Worm (Caenorhabditis elegans) whole organism, young adult: ENCODE measurements around the gene semo-1.

Source experiments
- B0336.3 ChIP-seq: fragments of 200-800 bp; sonication (Bioruptor generic); IDR thresholded peaks from 2 replicates; pipeline ENCODE4 v1.3.6; 2022; ENCODE audit warnings: missing genetic modification characterization, missing compliant biosample characterization
- C06A6.2 ChIP-seq: fragments of 200-800 bp; sonication (Bioruptor generic); conservative IDR thresholded peaks from 2 replicates; pipeline ENCODE4 v1.3.6; 2022; ENCODE audit warnings: missing genetic modification characterization, missing compliant biosample characterization
- C17E4.6 ChIP-seq: fragments of 200-800 bp; sonication (Bioruptor generic); IDR thresholded peaks from 2 replicates; pipeline ENCODE4 v1.3.6; 2022; ENCODE audit warnings: missing genetic modification reagents, missing genetic modification characterization, missing compliant biosample characterization
- F10E7.11 ChIP-seq: sonication (generic microtip); optimal IDR thresholded peaks from 2 replicates; lab custom pipeline; 2017; ENCODE audit warnings: mild to moderate bottlenecking, missing genetic modification characterization, moderate library complexity, missing compliant biosample characterization
- K12H6.12 ChIP-seq: fragments of 200-800 bp; sonication (Bioruptor generic); optimal IDR thresholded peaks from 2 replicates; lab custom pipeline; 2018; ENCODE audit warnings: mild to moderate bottlenecking, missing genetic modification characterization, missing compliant biosample characterization
- Y53F4B.3 ChIP-seq: fragments of 200-800 bp; sonication (Bioruptor generic); IDR thresholded peaks from 2 replicates; pipeline ENCODE4 v1.3.6; 2022; ENCODE audit warnings: missing genetic modification reagents, missing genetic modification characterization, missing compliant biosample characterization
- ZK185.1 ChIP-seq: sonication (generic microtip); optimal IDR thresholded peaks from 2 replicates; lab custom pipeline; 2016; ENCODE audit warnings: mild to moderate bottlenecking, missing genetic modification characterization, missing compliant biosample characterization; ENCODE audit not compliant: poor library complexity, severe bottlenecking
- akir-1 ChIP-seq: fragments of 200-800 bp; sonication (Bioruptor generic); optimal IDR thresholded peaks from 2 replicates; lab custom pipeline; 2018; ENCODE audit warnings: mild to moderate bottlenecking, missing genetic modification characterization, moderate library complexity, missing compliant biosample characterization
- atf-7 ChIP-seq: sonication (generic microtip); optimal IDR thresholded peaks from 2 replicates; lab custom pipeline; 2017; ENCODE audit warnings: mild to moderate bottlenecking, missing genetic modification characterization, missing compliant biosample characterization
- attf-3 ChIP-seq: fragments of 200-800 bp; sonication (Bioruptor generic); conservative IDR thresholded peaks from 2 replicates; pipeline ENCODE4 v1.3.6; 2022; ENCODE audit warnings: missing genetic modification reagents, missing genetic modification characterization, missing compliant biosample characterization
- attf-5 ChIP-seq: fragments of 200-800 bp; sonication (Bioruptor generic); optimal IDR thresholded peaks from 2 replicates; lab custom pipeline; 2018; ENCODE audit warnings: mild to moderate bottlenecking, missing genetic modification characterization, missing compliant biosample characterization
- cebp-1 ChIP-seq, 2 experiments: fragments of 200-800 bp in 1 of 2; sonication (Bioruptor generic) in 1 of 2; sonication (generic microtip) in 1 of 2; IDR thresholded peaks in 1 of 2; optimal IDR thresholded peaks in 1 of 2; 2 replicates each; pipeline versions ENCODE4 v1.3.6 to Lab custom; 2017 to 2022; ENCODE audit warnings: missing compliant biosample characterization in 2 of 2, missing genetic modification characterization in 2 of 2, mild to moderate bottlenecking in 1 of 2, missing genetic modification reagents in 1 of 2, moderate library complexity in 1 of 2
- ceh-79 ChIP-seq: sonication (generic microtip); optimal IDR thresholded peaks from 2 replicates; lab custom pipeline; 2017; ENCODE audit warnings: mild to moderate bottlenecking, missing genetic modification characterization, missing compliant biosample characterization
- dpff-1 ChIP-seq: sonication (generic microtip); optimal IDR thresholded peaks from 2 replicates; lab custom pipeline; 2017; ENCODE audit warnings: mild to moderate bottlenecking, missing genetic modification characterization, missing compliant biosample characterization
- dpl-1 ChIP-seq: fragments of 150-350 bp; optimal IDR thresholded peaks from 2 replicates; lab custom pipeline; 2014; ENCODE audit warnings: missing biosample characterization, missing genetic modification reagents, missing genetic modification characterization
- efl-1 ChIP-seq: fragments of 150-350 bp; optimal IDR thresholded peaks from 2 replicates; lab custom pipeline; 2014; ENCODE audit warnings: missing biosample characterization, missing genetic modification reagents, missing genetic modification characterization
- egrh-3 ChIP-seq: fragments of 200-800 bp; sonication (Bioruptor generic); IDR thresholded peaks from 2 replicates; pipeline ENCODE4 v1.3.6; 2022; ENCODE audit warnings: missing genetic modification reagents, missing genetic modification characterization, missing compliant biosample characterization
- gei-17 ChIP-seq: fragments of 200-800 bp; sonication (Bioruptor generic); optimal IDR thresholded peaks from 2 replicates; lab custom pipeline; 2018; ENCODE audit warnings: mild to moderate bottlenecking, missing genetic modification characterization, missing compliant biosample characterization
- him-1 ChIP-seq: sonication (generic microtip); optimal IDR thresholded peaks from 2 replicates; lab custom pipeline; 2016; ENCODE audit warnings: missing genotype, missing genetic modification reagents, missing genetic modification characterization, missing compliant biosample characterization
- hrde-1 ChIP-seq: sonication (generic microtip); optimal IDR thresholded peaks from 2 replicates; lab custom pipeline; 2016; ENCODE audit warnings: missing genetic modification characterization, mild to moderate bottlenecking, missing compliant biosample characterization, moderate library complexity, missing genotype, missing genetic modification reagents, borderline replicate concordance
- lin-40 ChIP-seq: sonication (generic microtip); optimal IDR thresholded peaks from 2 replicates; lab custom pipeline; 2016; ENCODE audit warnings: missing genetic modification characterization, mild to moderate bottlenecking, missing compliant biosample characterization, missing genotype, missing genetic modification reagents
- lir-1 ChIP-seq: fragments of 200-800 bp; sonication (Bioruptor generic); conservative IDR thresholded peaks from 2 replicates; pipeline ENCODE4 v1.3.6; 2022; ENCODE audit warnings: missing genetic modification reagents, missing genetic modification characterization, missing compliant biosample characterization
- lsy-27 ChIP-seq: sonication (generic microtip); optimal IDR thresholded peaks from 2 replicates; lab custom pipeline; 2017; ENCODE audit warnings: missing genetic modification characterization, mild to moderate bottlenecking, missing compliant biosample characterization, antibody characterized with exemption, missing genotype, borderline replicate concordance; ENCODE audit not compliant: insufficient read depth
- mcd-1 ChIP-seq: fragments of 200-800 bp; sonication (Bioruptor generic); IDR thresholded peaks from 2 replicates; pipeline ENCODE4 v1.3.6; 2022; ENCODE audit warnings: missing genetic modification reagents, missing genetic modification characterization, missing compliant biosample characterization
- mes-4 ChIP-seq: sonication (generic microtip); optimal IDR thresholded peaks from 2 replicates; lab custom pipeline; 2016; ENCODE audit warnings: missing genotype, missing genetic modification characterization, missing compliant biosample characterization
- nfya-2 ChIP-seq: fragments of 200-800 bp; sonication (Bioruptor generic); IDR thresholded peaks from 2 replicates; pipeline ENCODE4 v1.3.6; 2022; ENCODE audit warnings: missing genetic modification reagents, missing genetic modification characterization, missing compliant biosample characterization
- nfyb-1 ChIP-seq: fragments of 200-800 bp; sonication (Bioruptor generic); IDR thresholded peaks from 2 replicates; pipeline ENCODE4 v1.3.6; 2022; ENCODE audit warnings: missing genetic modification reagents, missing genetic modification characterization, missing compliant biosample characterization
- nhr-27 ChIP-seq: fragments of 200-800 bp; sonication (Bioruptor generic); optimal IDR thresholded peaks from 2 replicates; lab custom pipeline; 2018; ENCODE audit warnings: mild to moderate bottlenecking, missing genetic modification characterization, moderate library complexity, missing compliant biosample characterization
- nhr-80 ChIP-seq: sonication (generic microtip); optimal IDR thresholded peaks from 2 replicates; lab custom pipeline; 2016; ENCODE audit warnings: missing genetic modification characterization, missing compliant biosample characterization
- nhr-90 ChIP-seq: sonication (generic microtip); optimal IDR thresholded peaks from 2 replicates; lab custom pipeline; 2016; ENCODE audit warnings: missing genotype, mild to moderate bottlenecking, missing genetic modification characterization, missing compliant biosample characterization
- snpc-1.3 ChIP-seq: sonication (generic microtip); optimal IDR thresholded peaks from 2 replicates; lab custom pipeline; 2017; ENCODE audit warnings: missing genetic modification characterization, mild to moderate bottlenecking, missing compliant biosample characterization, antibody characterized with exemption, moderate library complexity, missing genotype, missing genetic modification reagents; ENCODE audit not compliant: insufficient read depth
- snpc-3.4 ChIP-seq: sonication (generic microtip); optimal IDR thresholded peaks from 2 replicates; lab custom pipeline; 2017; ENCODE audit warnings: missing genetic modification characterization, mild to moderate bottlenecking, missing compliant biosample characterization, antibody characterized with exemption, moderate library complexity, missing genotype, missing genetic modification reagents
- snpc-4 ChIP-seq, 5 experiments: fragments of 150-350 bp in 1 of 5; sonication (generic microtip) in 4 of 5; optimal IDR thresholded peaks; 2 replicates each; lab custom pipeline; 2014 to 2018; ENCODE audit warnings: missing genetic modification characterization in 5 of 5, missing biosample characterization in 3 of 5, antibody characterized with exemption in 2 of 5, mild to moderate bottlenecking in 2 of 5, missing compliant biosample characterization in 2 of 5, missing genotype in 2 of 5, moderate library complexity in 2 of 5, missing genetic modification reagents in 1 of 5
- tbp1 ChIP-seq: fragments of 200-800 bp; sonication (Bioruptor generic); optimal IDR thresholded peaks from 2 replicates; lab custom pipeline; 2018; ENCODE audit warnings: mild to moderate bottlenecking, missing genetic modification characterization, missing compliant biosample characterization
- tlf-1 ChIP-seq: fragments of 200-800 bp; sonication (Bioruptor generic); optimal IDR thresholded peaks from 2 replicates; lab custom pipeline; 2018; ENCODE audit warnings: mild to moderate bottlenecking, missing genetic modification characterization, missing compliant biosample characterization
- unc-62 ChIP-seq: fragments of 150-350 bp; optimal IDR thresholded peaks from 2 replicates; lab custom pipeline; 2014; ENCODE audit warnings: missing biosample characterization, missing genetic modification reagents, missing genetic modification characterization
- zfh-2 ChIP-seq: fragments of 200-800 bp; sonication (Bioruptor generic); conservative IDR thresholded peaks from 2 replicates; pipeline ENCODE4 v1.3.6; 2022; ENCODE audit warnings: missing genetic modification reagents, missing genetic modification characterization, missing compliant biosample characterization
- ztf-25 ChIP-seq: fragments of 200-800 bp; sonication (Bioruptor generic); IDR thresholded peaks from 2 replicates; pipeline ENCODE4 v1.3.6; 2022; ENCODE audit warnings: missing genetic modification reagents, missing genetic modification characterization, missing compliant biosample characterization
- ztf-6 ChIP-seq: fragments of 200-800 bp; sonication (Bioruptor generic); IDR thresholded peaks from 2 replicates; pipeline ENCODE4 v1.3.6; 2022; ENCODE audit warnings: missing genetic modification reagents, missing genetic modification characterization, missing compliant biosample characterization

semo-1 gene

ce11 chrIV:14089749-14090148 lies 38.7 kb downstream of the semo-1 start:
- no peak for TF ChIP-seq atf-7 (tag; lab: Kevin White, UChicago)
- no peak for TF ChIP-seq efl-1 (GFP tag; lab: Kevin White, UChicago)
- no peak for TF ChIP-seq lsy-27 (tag; lab: Kevin White, UChicago)

ce11 chrIV:14091242-14091641 lies 40.2 kb downstream of the semo-1 start, which contains the start of gene noah-2:
TSS of gene noah-2 (plus strand) at chrIV:14091254.
- TF ChIP-seq F10E7.11 (tag; lab: Kevin White, UChicago) (no peak), snpc-1.3 (no peak), ztf-25 (GFP tag; lab: Robert Waterston, UW) (no peak), nhr-90 (no peak), nhr-27 (no peak), him-1 (tag; lab: Kevin White, UChicago) (no peak), nfya-2 (no peak), lir-1 (no peak), B0336.3 (GFP tag; lab: Robert Waterston, UW) (no peak), snpc-3.4 (tag; lab: Kevin White, UChicago) (no peak), zfh-2 (GFP tag; lab: Robert Waterston, UW) (no peak), akir-1 (GFP tag; lab: Kevin White, UChicago) (no peak), dpl-1 (no peak), ztf-6 (no peak)
- TF ChIP-seq, all 124 proteins: peak for 0

- TF ChIP-seq unc-62 (GFP tag; lab: Kevin White, UChicago) = no peak
- TF ChIP-seq snpc-1.3 = no peak
- no peak for TF ChIP-seq gei-17 (GFP tag; lab: Kevin White, UChicago)
- TF ChIP-seq egrh-3 (GFP tag; lab: Robert Waterston, UW) = peak; percentile 95
- no peak for TF ChIP-seq attf-3 (GFP tag; lab: Robert Waterston, UW)
- TF ChIP-seq lin-40 = peak; percentile 45
- TF ChIP-seq ceh-79 (tag; lab: Kevin White, UChicago) = no peak
- TF ChIP-seq zfh-2 (GFP tag; lab: Robert Waterston, UW) = peak; percentile 87
- no peak for TF ChIP-seq dpff-1 (tag; lab: Kevin White, UChicago)
- TF ChIP-seq Y53F4B.3 (GFP tag; lab: Robert Waterston, UW) = no peak
- TF ChIP-seq attf-5 = peak; percentile 2
- no peak for TF ChIP-seq ZK185.1 (tag; lab: Kevin White, UChicago)
- TF ChIP-seq mes-4 = no peak
- no peak for TF ChIP-seq C06A6.2 (GFP tag; lab: Robert Waterston, UW)
- peak; percentile 16; the same call in 1 of the 2 replicates for TF ChIP-seq mcd-1 (GFP tag; lab: Robert Waterston, UW)
Measured at ce11 chrIV:14098540-14099098, 47.6 kb downstream of the semo-1 start.

- TF ChIP-seq mes-4 = no peak
Measured at ce11 chrIV:14099256-14099655, 48.3 kb downstream of the semo-1 start, which contains the start of gene col-133. TSS of gene col-133 (minus strand) at chrIV:14099356.

ce11 chrIV:14103054-14103453 lies 52.1 kb downstream of the semo-1 start, which contains the start of gene F52B11.5:
TSS of gene F52B11.5 (minus strand) at chrIV:14103231.
- TF ChIP-seq hrde-1 (tag; lab: Kevin White, UChicago) (no peak), tbp1 (GFP tag; lab: Kevin White, UChicago) (no peak), nhr-80 (tag; lab: Kevin White, UChicago) (peak; percentile 19), nfyb-1 (GFP tag; lab: Robert Waterston, UW) (no peak), C06A6.2 (GFP tag; lab: Robert Waterston, UW) (no peak), lir-1 (no peak), K12H6.12 (tag; lab: Kevin White, UChicago) (no peak), mcd-1 (GFP tag; lab: Robert Waterston, UW) (peak; percentile 19; the same call in 1 of the 2 replicates), cebp-1 (GFP tag; IDR thresholded peaks at IDR 0.05; lab: Robert Waterston, UW) (0 out of 2 replicates have a peak, but pooled peaks have one; percentile 22), cebp-1 (tag; optimal IDR thresholded peaks at IDR 0.05; lab: Kevin White, UChicago) (no peak), attf-5 (peak; percentile 24), tlf-1 (GFP tag; lab: Kevin White, UChicago) (no peak), C17E4.6 (GFP tag; lab: Robert Waterston, UW) (no peak), snpc-4 (GFP tag; optimal IDR thresholded peaks at IDR 0.05; lab: Kevin White, UChicago) (no peak), snpc-4 (tag; optimal IDR thresholded peaks at IDR 0.05; lab: Kevin White, UChicago) (peak in 1 of 4 experiments; percentile 45), dpff-1 (tag; lab: Kevin White, UChicago) (no peak)
